Fruit fly (Drosophila melanogaster): ENCODE results near the gene Sulf1.

DNA sequence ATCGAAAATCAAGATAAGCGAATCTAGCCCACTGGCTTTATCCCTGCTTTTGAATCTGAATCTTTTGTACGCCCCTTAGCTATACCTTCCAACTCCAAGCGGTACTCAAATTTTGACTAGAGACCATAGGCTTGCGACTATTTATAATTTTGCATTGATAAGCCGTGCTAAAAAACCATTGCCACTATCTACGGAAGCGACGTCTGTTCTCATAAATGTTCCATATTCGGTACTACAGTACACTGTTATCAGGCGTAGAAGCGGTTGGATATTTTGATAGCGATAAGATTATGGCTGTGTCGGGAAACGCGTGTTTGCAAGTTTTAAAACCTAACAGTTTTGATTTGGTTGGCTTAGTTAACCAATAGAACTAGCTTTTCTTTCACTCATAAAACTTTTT, 64.0 kb downstream of the Sulf1 start:
- TF ChIP-seq Crg-1 (GFP tag; optimal IDR thresholded peaks at IDR 0.05): no peak
- TF ChIP-seq CG33017 (tag; optimal IDR thresholded peaks at IDR 0.05): no peak

Measured in whole organism, adult.